Fruit fly (Drosophila melanogaster): ENCODE data around the gene atms.

atms gene

dm6 chr3R:4731828-4732657, 17.8 kb upstream of the atms start, which contains the start of gene Nep2 (continued):
- no peak for TF ChIP-seq abd-A (tag; optimal IDR thresholded peaks at IDR 0.05)
- TF ChIP-seq pros (GFP tag; optimal IDR thresholded peaks at IDR 0.05), result no peak
- TF ChIP-seq vnd (GFP tag; IDR thresholded peaks at IDR 0.05; ENCODE audit: partially characterized antibody), result no peak
- TF ChIP-seq otp (GFP tag; IDR thresholded peaks at IDR 0.05), result no peak
- no peak for TF ChIP-seq ac (GFP tag; optimal IDR thresholded peaks at IDR 0.05)
- peak; percentile 92 for TF ChIP-seq CG6791 (GFP tag; IDR thresholded peaks at IDR 0.05; ENCODE audit: partially characterized antibody)
- TF ChIP-seq CG8281 (tag; optimal IDR thresholded peaks at IDR 0.05), result no peak
- 0 out of 2 replicates have a peak, but pooled peaks have one; percentile 8 for TF ChIP-seq CG32767 (GFP tag; IDR thresholded peaks at IDR 0.05)
- TF ChIP-seq ssp (GFP tag; IDR thresholded peaks at IDR 0.05), result no peak
- no peak for TF ChIP-seq YL-1 (GFP tag; optimal IDR thresholded peaks at IDR 0.05)
- TF ChIP-seq ara (GFP tag; IDR thresholded peaks at IDR 0.05), result no peak
- TF ChIP-seq lola (GFP tag; optimal IDR thresholded peaks at IDR 0.05), result peak in 1 of 3 experiments; percentile 45
- no peak for TF ChIP-seq CG14050 (GFP tag; IDR thresholded peaks at IDR 0.05)
- no peak for TF ChIP-seq CG4282 (GFP tag; optimal IDR thresholded peaks at IDR 0.05)
- no peak for TF ChIP-seq Mrtf (GFP tag; IDR thresholded peaks at IDR 0.05)
- no peak for TF ChIP-seq CG5953 (GFP tag; IDR thresholded peaks at IDR 0.05)
- TF ChIP-seq Usf (GFP tag; optimal IDR thresholded peaks at IDR 0.05), result peak; percentile 50
- peak; percentile 37 for TF ChIP-seq CoRest (tag; optimal IDR thresholded peaks at IDR 0.05)
- no peak for TF ChIP-seq chm (GFP tag; IDR thresholded peaks at IDR 0.05)
- no peak for TF ChIP-seq Spps (tag; optimal IDR thresholded peaks at IDR 0.05)
- TF ChIP-seq Drgx (GFP tag; IDR thresholded peaks at IDR 0.05), result no peak
- no peak for TF ChIP-seq MESR4 (GFP tag; optimal IDR thresholded peaks at IDR 0.05)
- TF ChIP-seq CG6689 (GFP tag; IDR thresholded peaks at IDR 0.05), result no peak
- TF ChIP-seq CG7271 (tag; optimal IDR thresholded peaks at IDR 0.05), result no peak
- no peak for TF ChIP-seq CG3163 (GFP tag; optimal IDR thresholded peaks at IDR 0.05)
- TF ChIP-seq bowl (GFP tag; IDR thresholded peaks at IDR 0.05), result no peak
- no peak for TF ChIP-seq CG13424 (tag; optimal IDR thresholded peaks at IDR 0.05)
- TF ChIP-seq Dfd (GFP tag; optimal IDR thresholded peaks at IDR 0.05), result no peak
- TF ChIP-seq aop (GFP tag; IDR thresholded peaks at IDR 0.05), result no peak
- no peak for TF ChIP-seq Ravus (GFP tag; IDR thresholded peaks at IDR 0.05)
- no peak for TF ChIP-seq Jarid2 (GFP tag; optimal IDR thresholded peaks at IDR 0.05)
- no peak for TF ChIP-seq vfl (GFP tag; optimal IDR thresholded peaks at IDR 0.05)
- TF ChIP-seq fd102C (GFP tag; optimal IDR thresholded peaks at IDR 0.05), result no peak
- TF ChIP-seq CG11695 (GFP tag; IDR thresholded peaks at IDR 0.05), result 0 out of 3 replicates have a peak, but pooled peaks have one; percentile 5
- TF ChIP-seq CG3281 (GFP tag; optimal IDR thresholded peaks at IDR 0.05), result peak; percentile 29
- no peak for TF ChIP-seq zen (tag; optimal IDR thresholded peaks at IDR 0.05)
- no peak for TF ChIP-seq CG7987 (GFP tag; optimal IDR thresholded peaks at IDR 0.05)
- no peak for TF ChIP-seq CG18599 (GFP tag; optimal IDR thresholded peaks at IDR 0.05)
- TF ChIP-seq CG3838 (GFP tag; optimal IDR thresholded peaks at IDR 0.05), result no peak
- TF ChIP-seq so (GFP tag; IDR thresholded peaks at IDR 0.05), result no peak
- no peak for TF ChIP-seq tap (tag; optimal IDR thresholded peaks at IDR 0.05)
- peak; percentile 2 for TF ChIP-seq cato (GFP tag; optimal IDR thresholded peaks at IDR 0.05; ENCODE audit: borderline replicate concordance)
- peak; percentile 80 for TF ChIP-seq CG16813 (GFP tag; IDR thresholded peaks at IDR 0.05; ENCODE audit: partially characterized antibody)
- no peak for TF ChIP-seq hbn (GFP tag; IDR thresholded peaks at IDR 0.05; ENCODE audit: partially characterized antibody)
- no peak for TF ChIP-seq Adf1 (GFP tag; IDR thresholded peaks at IDR 0.05)
- no peak for TF ChIP-seq Dip3 (GFP tag; optimal IDR thresholded peaks at IDR 0.05)
- TF ChIP-seq CG11560 (tag; IDR thresholded peaks at IDR 0.05), result no peak
- TF ChIP-seq Kr (GFP tag; optimal IDR thresholded peaks at IDR 0.05), result no peak
- no peak for TF ChIP-seq emc (GFP tag; optimal IDR thresholded peaks at IDR 0.05)
